Worm (Caenorhabditis elegans) whole organism, early embryonic: ENCODE data around the gene rgs-11.
A peak's percentile ranks its signal among the peaks of the same experiment; 100 is the strongest.

Source experiments
- B0310.2 ChIP-seq: sonication (generic microtip); optimal IDR thresholded peaks from 2 replicates; lab custom pipeline; 2016; ENCODE audit warnings: mild to moderate bottlenecking, missing genetic modification characterization, missing compliant biosample characterization
- F13C5.2 ChIP-seq: sonication (generic microtip); optimal IDR thresholded peaks from 2 replicates; lab custom pipeline; 2017; ENCODE audit warnings: mild to moderate bottlenecking, missing genetic modification characterization, inconsistent platforms, missing compliant biosample characterization
- aly-1 ChIP-seq: sonication (generic microtip); optimal IDR thresholded peaks from 2 replicates; lab custom pipeline; 2016; ENCODE audit warnings: missing genetic modification characterization, missing compliant biosample characterization
- ama-1 ChIP-seq: fragments of 150-350 bp; optimal IDR thresholded peaks from 2 replicates; lab custom pipeline; 2014
- ceh-13 ChIP-seq: fragments of 200-800 bp; sonication (Bioruptor generic); optimal IDR thresholded peaks from 2 replicates; lab custom pipeline; 2018; ENCODE audit warnings: mild to moderate bottlenecking, missing genetic modification characterization, missing compliant biosample characterization
- ceh-36 ChIP-seq: sonication (generic microtip); optimal IDR thresholded peaks from 2 replicates; lab custom pipeline; 2016; ENCODE audit warnings: missing genetic modification characterization, inconsistent platforms, missing compliant biosample characterization
- ets-7 ChIP-seq: sonication (generic microtip); optimal IDR thresholded peaks from 2 replicates; lab custom pipeline; 2016; ENCODE audit warnings: missing genotype, missing genetic modification characterization, missing compliant biosample characterization
- flt-1 ChIP-seq: fragments of 200-800 bp; sonication (Bioruptor generic); IDR thresholded peaks from 2 replicates; pipeline ENCODE4 v1.3.6; 2022; ENCODE audit warnings: missing genetic modification characterization, missing compliant biosample characterization
- hmbx-1 ChIP-seq: sonication (generic microtip); optimal IDR thresholded peaks from 2 replicates; lab custom pipeline; 2016; ENCODE audit warnings: mild to moderate bottlenecking, missing genetic modification characterization, missing compliant biosample characterization
- hmg-4 ChIP-seq: fragments of 200-800 bp; sonication (Bioruptor generic); optimal IDR thresholded peaks from 2 replicates; lab custom pipeline; 2018; ENCODE audit warnings: mild to moderate bottlenecking, missing genetic modification characterization, missing compliant biosample characterization
- hnd-1 ChIP-seq: sonication (generic microtip); optimal IDR thresholded peaks from 2 replicates; lab custom pipeline; 2016; ENCODE audit warnings: missing genetic modification characterization, missing compliant biosample characterization
- pes-1 ChIP-seq: fragments of 200-800 bp; sonication (Bioruptor generic); IDR thresholded peaks from 2 replicates; pipeline ENCODE4 v1.3.6; 2022; ENCODE audit warnings: missing genetic modification reagents, missing genetic modification characterization, missing compliant biosample characterization
- scrt-1 ChIP-seq: fragments of 200-800 bp; sonication (Bioruptor generic); IDR thresholded peaks from 2 replicates; pipeline ENCODE4 v1.3.6; 2022; ENCODE audit warnings: missing genetic modification characterization, missing compliant biosample characterization
- sea-1 ChIP-seq: fragments of 200-800 bp; sonication (Bioruptor generic); conservative IDR thresholded peaks from 2 replicates; pipeline ENCODE4 v1.3.6; 2022; ENCODE audit warnings: missing genetic modification characterization, missing compliant biosample characterization
- tbx-11 ChIP-seq: fragments of 200-800 bp; sonication (Bioruptor generic); IDR thresholded peaks from 2 replicates; pipeline ENCODE4 v1.3.6; 2022; ENCODE audit warnings: missing genetic modification characterization, missing compliant biosample characterization
- tbx-37 ChIP-seq: fragments of 200-800 bp; sonication (Bioruptor generic); conservative IDR thresholded peaks from 2 replicates; pipeline ENCODE4 v1.3.6; 2022; ENCODE audit warnings: missing genetic modification reagents, missing genetic modification characterization, missing compliant biosample characterization
- tra-4 ChIP-seq: sonication (generic microtip); optimal IDR thresholded peaks from 2 replicates; lab custom pipeline; 2017; ENCODE audit warnings: missing genetic modification characterization, missing compliant biosample characterization

rgs-11 gene

DNA sequence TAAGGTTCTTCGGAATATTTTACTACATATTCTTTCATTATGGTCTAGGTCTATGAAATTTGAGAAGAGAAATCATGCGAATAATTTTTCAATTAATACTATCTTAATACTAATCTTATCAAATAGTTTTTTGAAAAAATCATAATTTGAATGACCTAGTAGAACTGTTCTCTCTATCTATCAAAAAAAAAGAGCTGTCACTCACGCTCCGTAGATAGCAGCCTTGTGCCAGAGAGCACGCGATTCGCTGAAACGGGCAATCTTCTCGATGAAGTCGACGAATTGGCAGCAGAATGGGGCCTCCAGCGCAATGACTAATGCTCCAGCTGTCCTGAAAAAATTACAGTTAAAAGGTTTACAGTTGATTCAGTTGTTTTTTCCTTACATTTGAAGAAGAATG lies 5.3 kb downstream of the rgs-11 start:
- TF ChIP-seq tbx-11 (no peak), ceh-13 (GFP tag; lab: Kevin White, UChicago) (no peak), F13C5.2 (tag; lab: Kevin White, UChicago) (no peak), sea-1 (GFP tag; lab: Robert Waterston, UW) (no peak), ets-7 (no peak), tra-4 (no peak)

DNA sequence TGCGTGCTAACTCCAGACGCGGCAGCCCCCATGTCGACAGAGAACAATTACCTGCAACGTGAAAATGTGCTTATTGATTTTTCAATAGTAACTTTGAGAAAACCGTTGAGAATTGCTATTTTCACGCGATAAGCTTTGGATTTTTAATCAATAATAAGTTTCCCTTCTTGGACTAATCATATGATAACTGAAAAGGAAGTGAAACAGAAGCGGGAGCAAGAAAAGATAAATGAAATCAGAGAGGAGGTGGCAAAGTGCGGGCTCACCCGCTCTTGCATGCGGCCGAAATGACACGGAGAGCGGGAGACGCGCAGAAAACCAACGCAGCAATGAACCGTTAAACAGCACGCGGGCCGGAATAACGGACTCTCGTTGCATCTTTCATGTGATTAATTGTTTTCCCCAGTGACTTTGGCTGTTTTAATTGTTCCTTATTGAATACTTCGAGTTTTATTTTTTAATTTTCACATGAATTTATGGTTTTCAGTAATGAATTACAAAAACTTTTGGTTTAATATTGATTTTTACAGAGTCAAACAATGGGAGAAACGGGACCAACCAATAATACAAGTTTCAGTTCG lies 6.0 kb downstream of the rgs-11 start, which contains the start of the genes flwr-1 and tbc-1:
flwr-1 (minus strand) TSS at position 51 of the 581 bp plus-strand sequence.
tbc-1 (plus strand) TSS at position 531 of the 581 bp plus-strand sequence.
- peak; percentile 17 for TF ChIP-seq F13C5.2 (tag; lab: Kevin White, UChicago)
- TF ChIP-seq ets-7 = no peak
- no peak for TF ChIP-seq ceh-36 (tag; lab: Kevin White, UChicago)
- no peak for TF ChIP-seq ama-1 (lab: Kevin White, UChicago)
- TF ChIP-seq scrt-1 (GFP tag; lab: Robert Waterston, UW) = no peak
- TF ChIP-seq B0310.2 (tag; lab: Kevin White, UChicago) = no peak

ce11 chrX:14973085-14973484 lies 8.7 kb downstream of the rgs-11 start:
- TF ChIP-seq ets-7 = no peak

DNA sequence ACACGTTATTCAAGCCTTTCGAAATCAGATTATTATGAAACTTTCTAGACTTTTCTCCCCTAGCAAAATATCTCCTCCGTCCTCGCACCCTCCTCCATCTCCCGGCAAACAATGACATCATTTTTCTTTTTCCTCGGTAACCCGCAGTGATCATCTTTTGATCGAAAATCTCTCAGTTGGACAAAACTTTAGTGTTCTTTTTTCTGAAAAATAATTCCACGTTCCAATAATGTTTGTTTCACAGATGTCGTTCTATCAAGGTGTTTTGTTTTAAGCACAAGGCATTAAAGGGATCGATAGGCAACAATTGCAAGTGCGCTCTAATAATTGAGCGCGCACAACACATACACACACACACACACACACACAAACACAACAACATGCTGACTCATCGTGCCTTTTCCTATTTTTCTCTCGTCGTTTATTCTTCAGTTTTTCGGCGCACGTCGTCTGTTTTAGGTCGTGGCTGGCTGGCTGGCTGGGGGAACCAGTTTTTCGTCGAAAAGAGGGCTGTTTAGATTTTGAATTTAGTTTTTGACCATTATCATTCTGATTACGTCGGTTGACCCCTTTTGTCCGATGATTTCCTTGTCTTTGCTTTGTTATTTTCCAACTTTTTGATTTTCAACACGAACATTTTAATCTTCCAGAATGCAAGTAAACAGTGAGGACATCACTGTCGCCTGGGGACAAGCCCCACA lies 11.3 kb downstream of the rgs-11 start, which contains the start of gene F20D1.3:
F20D1.3 (plus strand) TSS at position 651 of the 701 bp plus-strand sequence.
- TF ChIP-seq aly-1 (no peak), scrt-1 (GFP tag; lab: Robert Waterston, UW) (no peak), F13C5.2 (tag; lab: Kevin White, UChicago) (peak; percentile 2), ceh-36 (tag; lab: Kevin White, UChicago) (no peak), flt-1 (no peak), pes-1 (GFP tag; lab: Robert Waterston, UW) (no peak)

DNA sequence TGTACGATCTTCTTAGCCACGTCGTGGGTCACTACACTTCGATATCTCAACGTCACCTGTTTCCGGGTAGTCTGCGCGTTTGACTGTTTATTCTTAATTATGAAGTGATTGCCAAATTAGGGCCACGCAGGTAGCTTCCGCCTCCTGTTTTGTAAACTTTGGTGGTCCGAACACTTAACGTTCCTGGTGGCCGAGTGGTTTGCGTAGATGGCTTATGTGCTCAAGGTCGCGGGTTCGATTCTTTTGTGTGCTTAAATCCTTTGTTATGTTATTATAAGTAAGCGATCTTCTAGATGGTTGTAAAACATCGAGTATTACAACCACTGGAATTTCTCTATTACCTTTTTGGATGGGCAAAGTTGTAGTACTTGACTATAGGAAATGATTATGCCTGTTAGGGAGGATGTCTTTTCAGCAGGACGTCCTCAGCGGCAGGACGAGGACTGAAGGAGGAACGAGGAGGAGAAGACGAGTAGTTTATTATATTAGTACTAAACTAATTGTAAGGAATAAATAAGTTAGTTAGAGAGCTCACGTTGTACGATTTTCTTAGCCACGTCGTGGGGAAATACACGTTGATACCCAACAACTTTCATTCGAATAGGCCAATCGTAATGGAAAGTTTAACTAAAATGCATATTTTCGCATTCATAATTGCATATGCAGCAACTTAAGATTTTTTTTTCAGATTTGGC lies 12.6 kb downstream of the rgs-11 start:
- no peak for TF ChIP-seq ceh-36 (tag; lab: Kevin White, UChicago)
- no peak for TF ChIP-seq aly-1

DNA sequence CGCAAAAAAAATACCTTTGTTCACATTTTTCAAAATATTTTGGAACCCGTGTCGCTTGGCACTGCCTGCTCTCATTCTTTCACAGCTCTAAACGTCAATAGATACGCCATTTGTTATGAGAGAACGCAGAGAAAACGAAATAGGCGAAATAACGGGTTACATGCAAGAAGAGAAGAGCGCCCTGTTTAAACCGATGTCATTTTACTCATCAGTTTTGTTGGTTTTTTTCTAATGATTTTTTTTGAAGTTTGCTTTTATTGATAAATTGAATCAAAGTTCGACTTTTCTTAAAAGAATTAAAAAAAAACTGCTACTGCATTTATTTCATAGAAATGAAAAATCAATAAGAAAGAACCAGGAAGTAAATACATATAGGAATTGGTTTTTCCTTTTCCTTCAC lies 14.4 kb downstream of the rgs-11 start:
- TF ChIP-seq ama-1 (lab: Kevin White, UChicago) = no peak
- no peak for TF ChIP-seq ceh-36 (tag; lab: Kevin White, UChicago)

DNA sequence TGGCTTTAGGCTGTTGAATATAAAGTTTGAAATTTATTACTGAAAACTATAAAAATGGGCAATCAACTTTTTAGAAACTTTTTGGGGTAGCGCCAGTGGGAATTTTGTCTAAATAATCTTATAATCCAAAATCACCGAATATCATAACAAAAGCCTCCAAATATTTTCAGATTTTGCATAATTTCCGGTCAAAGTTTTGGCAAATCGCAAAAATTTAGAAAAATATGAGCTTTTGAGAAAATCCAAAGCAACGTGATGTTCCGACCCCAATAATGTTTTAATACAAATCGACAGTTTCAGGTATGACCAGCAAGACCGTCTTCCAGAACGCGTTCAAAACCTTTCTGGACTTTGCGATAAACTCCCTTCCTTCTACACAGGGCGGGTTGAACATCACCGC lies 15.0 kb downstream of the rgs-11 start, which contains the start of gene emre-1:
emre-1 (plus strand) TSS at position 301 of the 400 bp plus-strand sequence.
- TF ChIP-seq ama-1 (lab: Kevin White, UChicago) = no peak
- TF ChIP-seq hmg-4 (GFP tag; lab: Kevin White, UChicago) = no peak
- no peak for TF ChIP-seq ceh-13 (GFP tag; lab: Kevin White, UChicago)
- no peak for TF ChIP-seq tbx-37 (GFP tag; lab: Robert Waterston, UW)
- no peak for TF ChIP-seq aly-1
- TF ChIP-seq sea-1 (GFP tag; lab: Robert Waterston, UW) = no peak
- TF ChIP-seq ceh-36 (tag; lab: Kevin White, UChicago) = no peak
- no peak for TF ChIP-seq tra-4
- no peak for TF ChIP-seq ets-7
- TF ChIP-seq flt-1 = no peak
- no peak for TF ChIP-seq B0310.2 (tag; lab: Kevin White, UChicago)
- no peak for TF ChIP-seq hmbx-1
- no peak for TF ChIP-seq F13C5.2 (tag; lab: Kevin White, UChicago)
- TF ChIP-seq hnd-1 (tag; lab: Kevin White, UChicago) = no peak
- TF ChIP-seq scrt-1 (GFP tag; lab: Robert Waterston, UW) = no peak
- TF ChIP-seq pes-1 (GFP tag; lab: Robert Waterston, UW) = no peak

DNA sequence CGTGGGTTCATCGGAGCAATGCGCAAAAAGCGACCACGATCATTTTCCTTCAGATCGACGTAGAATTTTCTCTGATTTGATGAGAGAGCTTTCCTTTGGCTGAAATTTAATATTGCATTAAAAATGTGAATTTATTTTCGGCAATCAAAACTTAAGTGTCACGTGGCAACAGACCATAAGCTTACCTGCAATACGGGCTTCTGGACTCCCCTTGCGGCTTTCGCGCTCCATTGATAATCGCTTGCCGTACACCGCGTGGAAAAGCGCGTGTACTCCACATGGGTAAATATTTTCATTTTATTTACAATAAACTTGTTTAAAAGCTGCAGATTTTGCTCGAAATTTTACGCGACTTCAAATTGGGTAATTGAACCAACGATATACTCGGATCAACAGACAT lies 18.2 kb downstream of the rgs-11 start, which contains the start of gene plp-2:
plp-2 (minus strand) TSS at position 280 of the 400 bp plus-strand sequence.
- TF ChIP-seq aly-1 (no peak), tra-4 (no peak), flt-1 (no peak), ama-1 (lab: Kevin White, UChicago) (no peak), hmg-4 (GFP tag; lab: Kevin White, UChicago) (no peak), hmbx-1 (no peak), hnd-1 (tag; lab: Kevin White, UChicago) (no peak), scrt-1 (GFP tag; lab: Robert Waterston, UW) (no peak), ceh-13 (GFP tag; lab: Kevin White, UChicago) (no peak), pes-1 (GFP tag; lab: Robert Waterston, UW) (no peak), F13C5.2 (tag; lab: Kevin White, UChicago) (no peak), tbx-37 (GFP tag; lab: Robert Waterston, UW) (no peak), ets-7 (no peak), tbx-11 (no peak), ceh-36 (tag; lab: Kevin White, UChicago) (no peak), B0310.2 (tag; lab: Kevin White, UChicago) (no peak), sea-1 (GFP tag; lab: Robert Waterston, UW) (no peak)
